Worm (Caenorhabditis elegans) whole organism, L1 larva: ENCODE results near the gene tkr-3.
"Not testable (repeated sequence)": the region's sequence is repeated elsewhere in the genome, so short reads cannot be mapped to it uniquely, and the experiment has no call there.

Source experiments
- ceh-8 ChIP-seq: fragments of 200-800 bp; sonication (Bioruptor generic); optimal IDR thresholded peaks from 2 replicates; lab custom pipeline; 2018; ENCODE audit warnings: mild to moderate bottlenecking, missing genetic modification characterization, moderate library complexity, missing compliant biosample characterization
- ces-1 ChIP-seq: fragments of 150-350 bp; optimal IDR thresholded peaks from 2 replicates; lab custom pipeline; 2014; ENCODE audit warnings: missing biosample characterization, missing genetic modification reagents, missing genetic modification characterization
- fos-1 ChIP-seq: fragments of 150-350 bp; optimal IDR thresholded peaks from 2 replicates; lab custom pipeline; 2014; ENCODE audit warnings: missing biosample characterization, missing genetic modification characterization
- lin-13 ChIP-seq: fragments of 150-350 bp; optimal IDR thresholded peaks from 2 replicates; lab custom pipeline; 2014; ENCODE audit warnings: missing biosample characterization, missing genetic modification reagents, missing genetic modification characterization
- lir-3 ChIP-seq: sonication (generic microtip); optimal IDR thresholded peaks from 2 replicates; lab custom pipeline; 2016; ENCODE audit warnings: mild to moderate bottlenecking, missing genetic modification characterization, moderate library complexity, missing compliant biosample characterization; ENCODE audit not compliant: poor library complexity
- zag-1 ChIP-seq: fragments of 150-350 bp; optimal IDR thresholded peaks from 2 replicates; lab custom pipeline; 2014; ENCODE audit warnings: missing biosample characterization, missing genetic modification characterization

DNA sequence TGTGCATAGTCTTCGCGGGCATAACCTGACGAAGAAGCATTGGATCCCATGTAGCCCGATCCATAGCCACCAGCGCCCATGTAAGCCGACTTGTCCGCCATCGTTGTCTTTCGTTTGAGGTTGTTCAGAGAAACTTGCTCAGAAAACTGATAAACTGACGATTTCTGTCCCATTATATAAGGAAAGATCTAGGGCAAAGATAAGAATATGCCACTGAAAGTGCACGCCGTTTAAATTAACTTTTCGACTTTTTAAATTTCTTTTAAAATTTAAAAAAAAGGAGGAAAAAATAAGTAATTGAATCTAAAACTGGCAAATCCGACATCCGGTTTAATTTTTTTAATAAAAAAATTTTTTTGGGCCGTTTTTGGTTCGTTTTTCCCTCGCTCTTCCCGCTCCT is 43.7 kb upstream of the tkr-3 start, which contains the start of gene nspd-6:
- TF ChIP-seq ceh-8 (GFP tag; lab: Kevin White, UChicago); zag-1; fos-1 (tag; lab: Kevin White, UChicago); ces-1 (GFP tag; lab: Kevin White, UChicago); lir-3; lin-13 (GFP tag; lab: Kevin White, UChicago): not testable (repeated sequence)
